Worm (Caenorhabditis elegans): ENCODE results near the gene K08D9.10.

Gene K08D9.10

ce11 chrV:3230597-3230996 lies at the start of gene K08D9.10:
Gene K08D9.10, plus strand, starts transcription at chrV:3230897.
- TF ChIP-seq flt-1 (GFP tag; IDR thresholded peaks at IDR 0.05) (no peak), pes-1 (GFP tag; IDR thresholded peaks at IDR 0.05) (no peak)

- TF ChIP-seq flt-1 (GFP tag; IDR thresholded peaks at IDR 0.05) (no peak), hnd-1 (tag; optimal IDR thresholded peaks at IDR 0.05) (no peak), F13C5.2 (tag; optimal IDR thresholded peaks at IDR 0.05) (no peak), ets-7 (tag; optimal IDR thresholded peaks at IDR 0.05) (no peak), hmbx-1 (tag; optimal IDR thresholded peaks at IDR 0.05) (no peak), tbx-37 (GFP tag; conservative IDR thresholded peaks at IDR 0.05) (no peak), sea-1 (GFP tag; conservative IDR thresholded peaks at IDR 0.05) (no peak), tbx-11 (GFP tag; IDR thresholded peaks at IDR 0.05) (no peak), tra-4 (tag; optimal IDR thresholded peaks at IDR 0.05) (no peak), aly-1 (tag; optimal IDR thresholded peaks at IDR 0.05) (no peak), pes-1 (GFP tag; IDR thresholded peaks at IDR 0.05) (no peak), hmg-4 (GFP tag; optimal IDR thresholded peaks at IDR 0.05) (no peak), ceh-36 (tag; optimal IDR thresholded peaks at IDR 0.05) (no peak)
These were observed 44.8 kb upstream of the K08D9.10 start for ce11 chrV:3185855-3186254.

- TF ChIP-seq ets-7 (tag; optimal IDR thresholded peaks at IDR 0.05) (no peak), aly-1 (tag; optimal IDR thresholded peaks at IDR 0.05) (no peak), ceh-13 (GFP tag; optimal IDR thresholded peaks at IDR 0.05) (no peak), tbx-37 (GFP tag; conservative IDR thresholded peaks at IDR 0.05) (no peak), ama-1 (optimal IDR thresholded peaks at IDR 0.05) (no peak), hnd-1 (tag; optimal IDR thresholded peaks at IDR 0.05) (no peak), tbx-11 (GFP tag; IDR thresholded peaks at IDR 0.05) (no peak), flt-1 (GFP tag; IDR thresholded peaks at IDR 0.05) (no peak), sea-1 (GFP tag; conservative IDR thresholded peaks at IDR 0.05) (no peak), B0310.2 (tag; optimal IDR thresholded peaks at IDR 0.05) (no peak), pes-1 (GFP tag; IDR thresholded peaks at IDR 0.05) (no peak)
These were observed 42.7 kb upstream of the K08D9.10 start, which contains the start of gene lag-2 for ce11 chrV:3188043-3188442. Gene lag-2, plus strand, starts transcription at chrV:3188343.

ce11 chrV:3193091-3193608 lies 37.5 kb upstream of the K08D9.10 start, which contains the start of the genes Y73C8B.3 and Y73C8B.9:
Gene Y73C8B.3, minus strand, starts transcription at chrV:3193237.
Gene Y73C8B.9, plus strand, starts transcription at chrV:3193558.
- no peak for TF ChIP-seq hmg-4 (GFP tag; optimal IDR thresholded peaks at IDR 0.05)

- TF ChIP-seq F13C5.2 (tag; optimal IDR thresholded peaks at IDR 0.05) (peak; percentile 5), aly-1 (tag; optimal IDR thresholded peaks at IDR 0.05) (no peak), ama-1 (optimal IDR thresholded peaks at IDR 0.05) (no peak), hnd-1 (tag; optimal IDR thresholded peaks at IDR 0.05) (no peak), tbx-11 (GFP tag; IDR thresholded peaks at IDR 0.05) (peak; percentile 39; the same call in 1 of the 2 replicates), flt-1 (GFP tag; IDR thresholded peaks at IDR 0.05) (no peak)
These were observed 35.7 kb upstream of the K08D9.10 start, which contains the start of gene Y73C8B.2 for ce11 chrV:3194952-3195450. Gene Y73C8B.2, minus strand, starts transcription at chrV:3195002.

- TF ChIP-seq B0310.2 (tag; optimal IDR thresholded peaks at IDR 0.05), result no peak
- no peak for TF ChIP-seq F13C5.2 (tag; optimal IDR thresholded peaks at IDR 0.05)
- no peak for TF ChIP-seq ceh-36 (tag; optimal IDR thresholded peaks at IDR 0.05)
- TF ChIP-seq tbx-11 (GFP tag; IDR thresholded peaks at IDR 0.05), result no peak
- no peak for TF ChIP-seq aly-1 (tag; optimal IDR thresholded peaks at IDR 0.05)
- no peak for TF ChIP-seq hnd-1 (tag; optimal IDR thresholded peaks at IDR 0.05)
- TF ChIP-seq hmg-4 (GFP tag; optimal IDR thresholded peaks at IDR 0.05), result no peak
- TF ChIP-seq ets-7 (tag; optimal IDR thresholded peaks at IDR 0.05), result no peak
These were observed 34.9 kb upstream of the K08D9.10 start for ce11 chrV:3195814-3196213.

ce11 chrV:3196832-3197329 lies 33.8 kb upstream of the K08D9.10 start, which contains the start of the genes Y73C8B.1 and Y73C8B.5:
Gene Y73C8B.1, minus strand, starts transcription at chrV:3196882.
Gene Y73C8B.5, plus strand, starts transcription at chrV:3197268.
- TF ChIP-seq ets-7 (tag; optimal IDR thresholded peaks at IDR 0.05) (no peak), scrt-1 (GFP tag; IDR thresholded peaks at IDR 0.05) (no peak), tra-4 (tag; optimal IDR thresholded peaks at IDR 0.05) (no peak), B0310.2 (tag; optimal IDR thresholded peaks at IDR 0.05) (no peak), tbx-11 (GFP tag; IDR thresholded peaks at IDR 0.05) (no peak), pes-1 (GFP tag; IDR thresholded peaks at IDR 0.05) (no peak), ama-1 (optimal IDR thresholded peaks at IDR 0.05) (no peak), tbx-37 (GFP tag; conservative IDR thresholded peaks at IDR 0.05) (no peak), hmbx-1 (tag; optimal IDR thresholded peaks at IDR 0.05) (no peak), flt-1 (GFP tag; IDR thresholded peaks at IDR 0.05) (no peak)

- TF ChIP-seq scrt-1 (GFP tag; IDR thresholded peaks at IDR 0.05), result no peak
- no peak for TF ChIP-seq tra-4 (tag; optimal IDR thresholded peaks at IDR 0.05)
These were observed 30.4 kb upstream of the K08D9.10 start, which contains the start of gene K08D9.4 for ce11 chrV:3200323-3200722. Gene K08D9.4, minus strand, starts transcription at chrV:3200423.

- TF ChIP-seq ets-7 (tag; optimal IDR thresholded peaks at IDR 0.05), result no peak
These were observed 26.3 kb upstream of the K08D9.10 start for ce11 chrV:3204433-3204832.

Data from whole organism, early embryonic.